Worm (Caenorhabditis elegans): ENCODE measurements around the gene chil-19.

DNA sequence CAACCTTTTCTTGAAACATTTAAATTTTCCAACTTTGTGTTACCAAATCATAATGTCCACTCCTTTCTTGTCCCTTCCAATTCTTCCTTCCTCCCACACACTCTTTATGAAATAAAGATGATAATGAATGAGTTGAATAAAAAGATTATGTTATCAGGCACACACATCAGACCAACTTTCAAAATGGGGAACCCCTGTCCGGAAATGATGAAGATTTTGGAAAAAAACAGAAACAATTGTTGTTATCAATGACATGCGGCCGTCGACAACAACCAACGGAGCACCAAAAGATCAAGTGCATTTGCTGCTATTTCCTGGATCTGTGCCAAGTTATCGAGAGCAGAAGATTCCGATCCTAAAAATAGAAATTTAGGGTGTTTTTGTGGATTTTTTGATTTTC is 29.1 kb upstream of the chil-19 start:
- TF ChIP-seq dao-5 (tag; optimal IDR thresholded peaks at IDR 0.05) (no peak), him-1 (tag; optimal IDR thresholded peaks at IDR 0.05) (no peak)

Measured in whole organism, L4/young adult.